Fruit fly (Drosophila melanogaster): ENCODE data around the gene CG3437.

CG3437 gene

DNA sequence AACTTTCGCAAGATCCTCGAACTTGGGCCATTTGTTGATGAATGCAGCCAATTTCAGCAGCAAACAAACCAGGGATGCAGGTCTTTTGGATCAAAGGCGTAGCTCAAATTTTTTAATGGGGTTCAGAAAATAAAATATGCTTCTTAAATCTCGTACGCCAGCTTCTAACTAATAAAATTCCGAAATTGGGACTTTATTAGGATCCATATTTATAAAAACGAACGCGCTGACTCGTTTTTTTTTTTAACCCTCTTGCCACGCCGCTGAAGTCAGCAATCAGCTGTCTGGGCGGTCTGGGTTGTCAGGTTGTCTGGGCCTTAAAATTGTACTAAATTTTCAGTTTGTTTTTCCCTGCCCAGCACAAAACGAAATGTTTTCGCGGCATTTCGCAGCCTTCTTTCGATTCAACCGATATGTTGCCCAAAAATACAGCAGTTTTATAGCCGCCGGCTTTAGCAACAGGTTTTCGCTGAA lies at the start of gene CG3437:
Gene CG3437 (minus strand): TSS at position 51 of the 474 bp plus-strand sequence.
- peak; percentile 96 for TF ChIP-seq fd85E (GFP tag; optimal IDR thresholded peaks at IDR 0.05)
- peak; percentile 98 for TF ChIP-seq CG8319 (GFP tag; optimal IDR thresholded peaks at IDR 0.05)
- TF ChIP-seq CG34406 (GFP tag; optimal IDR thresholded peaks at IDR 0.05): peak; percentile 99
- TF ChIP-seq Hr38 (GFP tag; optimal IDR thresholded peaks at IDR 0.05): peak; percentile 96
- peak; percentile 99 for TF ChIP-seq Sox15 (GFP tag; optimal IDR thresholded peaks at IDR 0.05)
- TF ChIP-seq Eip93F (GFP tag; optimal IDR thresholded peaks at IDR 0.05): peak; percentile 98
- peak; percentile 99 for TF ChIP-seq CG6854 (GFP tag; optimal IDR thresholded peaks at IDR 0.05)
- peak; percentile 98 for TF ChIP-seq Ets96B (tag; optimal IDR thresholded peaks at IDR 0.05)
- peak; percentile 99 for TF ChIP-seq achi (GFP tag; optimal IDR thresholded peaks at IDR 0.05)
- peak; percentile 99 for TF ChIP-seq CG8632 (GFP tag; optimal IDR thresholded peaks at IDR 0.05)
- peak; percentile 92 for TF ChIP-seq fkh (GFP tag; optimal IDR thresholded peaks at IDR 0.05)
- TF ChIP-seq CG6808 (GFP tag; optimal IDR thresholded peaks at IDR 0.05): peak; percentile 99
- peak; percentile 98 for TF ChIP-seq CG9139 (GFP tag; optimal IDR thresholded peaks at IDR 0.05)
- TF ChIP-seq CG3032 (tag; optimal IDR thresholded peaks at IDR 0.05): peak; percentile 98
- peak; percentile 99 for TF ChIP-seq CG3919 (GFP tag; optimal IDR thresholded peaks at IDR 0.05)
- TF ChIP-seq CG15336 (GFP tag; IDR thresholded peaks at IDR 0.05): peak; percentile 100
- TF ChIP-seq CG8119 (GFP tag; IDR thresholded peaks at IDR 0.05): peak; percentile 100
- TF ChIP-seq spab (GFP tag; optimal IDR thresholded peaks at IDR 0.05): peak; percentile 99
- TF ChIP-seq CG11294 (GFP tag; IDR thresholded peaks at IDR 0.05): peak; percentile 99
- TF ChIP-seq esn (GFP tag; optimal IDR thresholded peaks at IDR 0.05): peak; percentile 100
- TF ChIP-seq Hr39 (GFP tag; optimal IDR thresholded peaks at IDR 0.05): peak; percentile 99
- peak; percentile 100 for TF ChIP-seq Hr4 (GFP tag; optimal IDR thresholded peaks at IDR 0.05)
- TF ChIP-seq Met (GFP tag; optimal IDR thresholded peaks at IDR 0.05): peak; percentile 99
- peak; percentile 97 for TF ChIP-seq dsx (GFP tag; optimal IDR thresholded peaks at IDR 0.05; ENCODE audit: poor library complexity, severe bottlenecking)
- TF ChIP-seq pdm3 (GFP tag; optimal IDR thresholded peaks at IDR 0.05): peak; percentile 100
- peak; percentile 100 for TF ChIP-seq eg (GFP tag; IDR thresholded peaks at IDR 0.05)
- peak; percentile 100 for TF ChIP-seq Eip78C (GFP tag)
- peak; percentile 99 for TF ChIP-seq topi (GFP tag; optimal IDR thresholded peaks at IDR 0.05)
- peak; percentile 99 for TF ChIP-seq CG6792 (GFP tag; optimal IDR thresholded peaks at IDR 0.05)
- peak; percentile 100 for TF ChIP-seq net (GFP tag; optimal IDR thresholded peaks at IDR 0.05)
- TF ChIP-seq Lpt (GFP tag; optimal IDR thresholded peaks at IDR 0.05): peak; percentile 98
- TF ChIP-seq CG1621 (tag; optimal IDR thresholded peaks at IDR 0.05): peak; percentile 99
- TF ChIP-seq CG31627 (GFP tag; optimal IDR thresholded peaks at IDR 0.05): peak; percentile 99
- peak; percentile 99 for TF ChIP-seq cyc (GFP tag; optimal IDR thresholded peaks at IDR 0.05)
- TF ChIP-seq lz (GFP tag; optimal IDR thresholded peaks at IDR 0.05): peak; percentile 100
- peak; percentile 99 for TF ChIP-seq acj6 (GFP tag; optimal IDR thresholded peaks at IDR 0.05)
- peak; percentile 99 for TF ChIP-seq salr (GFP tag; optimal IDR thresholded peaks at IDR 0.05)
- peak; percentile 100 for TF ChIP-seq Sox14 (GFP tag; optimal IDR thresholded peaks at IDR 0.05)
- TF ChIP-seq Ets21C (GFP tag; optimal IDR thresholded peaks at IDR 0.05): peak; percentile 99
- peak; percentile 99 for TF ChIP-seq Smox (GFP tag; optimal IDR thresholded peaks at IDR 0.05)
- peak; percentile 99 for TF ChIP-seq CG11902 (GFP tag; optimal IDR thresholded peaks at IDR 0.05)
- peak; percentile 99 for TF ChIP-seq CG10631 (GFP tag; optimal IDR thresholded peaks at IDR 0.05)
- peak; percentile 100 for TF ChIP-seq CG32006 (GFP tag; optimal IDR thresholded peaks at IDR 0.05)
- TF ChIP-seq CG11762 (GFP tag; optimal IDR thresholded peaks at IDR 0.05; ENCODE audit: insufficient read depth): peak; percentile 99
- peak; percentile 99 for TF ChIP-seq vri (GFP tag; optimal IDR thresholded peaks at IDR 0.05)
- peak; percentile 99 for TF ChIP-seq Sox102F (GFP tag; optimal IDR thresholded peaks at IDR 0.05)
- TF ChIP-seq CG16779 (tag; optimal IDR thresholded peaks at IDR 0.05): peak; percentile 99
- TF ChIP-seq dac (GFP tag; optimal IDR thresholded peaks at IDR 0.05): peak; percentile 99
- TF ChIP-seq Gug (GFP tag; IDR thresholded peaks at IDR 0.05): peak; percentile 100
- peak; percentile 99 for TF ChIP-seq ss (GFP tag; optimal IDR thresholded peaks at IDR 0.05)
- peak; percentile 100 for TF ChIP-seq CG6163 (GFP tag; IDR thresholded peaks at IDR 0.05)
- TF ChIP-seq OdsH (GFP tag; optimal IDR thresholded peaks at IDR 0.05): peak; percentile 99

Data from whole organism, prepupa.